Fruit fly (Drosophila melanogaster) whole organism, embryonic: ENCODE data around the gene Mtp.

Experiments
- CG11398 ChIP-seq: fragments of 200-800 bp; sonication (Bioruptor generic); optimal IDR thresholded peaks from 2 replicates; lab custom pipeline; 2016; ENCODE audit warnings: missing biosample characterization, missing genetic modification characterization
- CG14710 ChIP-seq: fragments of 200-800 bp; sonication (Bioruptor generic); optimal IDR thresholded peaks from 3 replicates; lab custom pipeline; 2019; ENCODE audit warnings: missing biosample characterization, mild to moderate bottlenecking, missing genetic modification characterization, moderate library complexity
- CG15479 ChIP-seq: fragments of 200-800 bp; sonication (Bioruptor generic); optimal IDR thresholded peaks from 3 replicates; lab custom pipeline; 2019; ENCODE audit warnings: missing biosample characterization, mild to moderate bottlenecking, missing genetic modification characterization, moderate library complexity
- CG15696 ChIP-seq: fragments of 200-800 bp; sonication (Bioruptor generic); optimal IDR thresholded peaks from 2 replicates; lab custom pipeline; 2019; ENCODE audit warnings: missing biosample characterization, mild to moderate bottlenecking, missing genetic modification characterization, moderate library complexity
- CG1603 ChIP-seq: fragments of 200-800 bp; sonication (Bioruptor generic); optimal IDR thresholded peaks from 2 replicates; lab custom pipeline; 2019; ENCODE audit warnings: missing biosample characterization, mild to moderate bottlenecking, missing genetic modification characterization, moderate library complexity
- CG18599 ChIP-seq: fragments of 200-800 bp; sonication (Bioruptor generic); optimal IDR thresholded peaks from 3 replicates; lab custom pipeline; 2017; ENCODE audit warnings: missing biosample characterization, missing genetic modification characterization, mild to moderate bottlenecking, moderate library complexity, missing genetic modification reagents
- CG2116 ChIP-seq: fragments of 200-800 bp; sonication (Bioruptor generic); optimal IDR thresholded peaks from 3 replicates; lab custom pipeline; 2018; ENCODE audit warnings: missing biosample characterization, mild to moderate bottlenecking, missing genetic modification characterization
- CG2199 ChIP-seq: fragments of 200-800 bp; sonication (Bioruptor generic); IDR thresholded peaks from 3 replicates; pipeline ENCODE4 v1.3.6; 2022; ENCODE audit warnings: missing biosample characterization, missing genetic modification characterization
- CG4360 ChIP-seq: fragments of 200-800 bp; sonication (Bioruptor generic); IDR thresholded peaks from 2 replicates; pipeline ENCODE4 v1.3.6; 2022; ENCODE audit warnings: missing biosample characterization, missing genetic modification characterization
- CG6683 ChIP-seq: fragments of 200-800 bp; sonication (Bioruptor generic); optimal IDR thresholded peaks from 2 replicates; lab custom pipeline; 2017; ENCODE audit warnings: missing biosample characterization, mild to moderate bottlenecking, missing genetic modification characterization, missing genetic modification reagents
- CG9727 ChIP-seq: fragments of 200-800 bp; sonication (Bioruptor generic); optimal IDR thresholded peaks from 3 replicates; lab custom pipeline; 2017; ENCODE audit warnings: missing biosample characterization, mild to moderate bottlenecking, missing genetic modification characterization
- E2f2 ChIP-seq: fragments of 200-800 bp; sonication (Bioruptor generic); IDR thresholded peaks from 2 replicates; pipeline ENCODE4 v1.3.6; 2022; ENCODE audit warnings: missing biosample characterization, missing genetic modification characterization
- HLH3B ChIP-seq: fragments of 200-800 bp; sonication (Bioruptor generic); IDR thresholded peaks from 2 replicates; pipeline ENCODE4 v1.3.6; 2022; ENCODE audit warnings: missing biosample characterization, missing genetic modification characterization
- HLH4C ChIP-seq: fragments of 200-800 bp; sonication (Bioruptor generic); IDR thresholded peaks from 3 replicates; pipeline ENCODE4 v1.3.6; 2022; ENCODE audit warnings: missing biosample characterization, missing genetic modification characterization; ENCODE audit not compliant: partially characterized antibody
- Hey ChIP-seq: fragments of 200-800 bp; sonication (Bioruptor generic); optimal IDR thresholded peaks from 3 replicates; lab custom pipeline; 2018; ENCODE audit warnings: missing biosample characterization, mild to moderate bottlenecking, missing genetic modification characterization
- HmgD ChIP-seq: fragments of 200-800 bp; sonication (Bioruptor generic); optimal IDR thresholded peaks from 3 replicates; lab custom pipeline; 2016; ENCODE audit warnings: missing biosample characterization, missing genetic modification characterization
- Med ChIP-seq: fragments of 200-800 bp; sonication (Bioruptor generic); peaks from one replicate; lab custom pipeline; 2016; ENCODE audit warnings: missing biosample characterization, missing genetic modification characterization, mild to moderate bottlenecking, inconsistent platforms, moderate library complexity
- Rx ChIP-seq: fragments of 200-800 bp; sonication (Bioruptor generic); IDR thresholded peaks from 2 replicates; pipeline ENCODE4 v1.3.6; 2022; ENCODE audit warnings: missing biosample characterization, missing genetic modification characterization
- Scr ChIP-seq: fragments of 200-800 bp; sonication (Bioruptor generic); IDR thresholded peaks from 2 replicates; pipeline ENCODE4 v1.3.6; 2022; ENCODE audit warnings: missing biosample characterization, missing genetic modification characterization; ENCODE audit not compliant: partially characterized antibody
- Side ChIP-seq: fragments of 200-800 bp; sonication (Bioruptor generic); optimal IDR thresholded peaks from 2 replicates; lab custom pipeline; 2016; ENCODE audit warnings: missing biosample characterization, missing genetic modification characterization
- Xrp1 ChIP-seq: fragments of 200-800 bp; sonication (Bioruptor generic); IDR thresholded peaks from 2 replicates; pipeline ENCODE4 v1.3.6; 2022; ENCODE audit warnings: missing biosample characterization, missing genetic modification characterization
- YL-1 ChIP-seq: fragments of 200-800 bp; sonication (Bioruptor generic); optimal IDR thresholded peaks from 3 replicates; lab custom pipeline; 2017; ENCODE audit warnings: missing biosample characterization, mild to moderate bottlenecking, missing genetic modification characterization
- ac ChIP-seq: fragments of 200-800 bp; sonication (Bioruptor generic); optimal IDR thresholded peaks from 3 replicates; lab custom pipeline; 2017; ENCODE audit warnings: missing biosample characterization, mild to moderate bottlenecking, missing genetic modification characterization
- az2 ChIP-seq: fragments of 200-800 bp; sonication (Bioruptor generic); optimal IDR thresholded peaks from 3 replicates; lab custom pipeline; 2016; ENCODE audit warnings: missing biosample characterization, missing genetic modification characterization
- dimm ChIP-seq: fragments of 200-800 bp; sonication (Bioruptor generic); IDR thresholded peaks from 2 replicates; pipeline ENCODE4 v1.3.6; 2022; ENCODE audit warnings: missing biosample characterization, missing genetic modification characterization
- dmrt11E ChIP-seq: fragments of 200-800 bp; sonication (Bioruptor generic); optimal IDR thresholded peaks from 3 replicates; lab custom pipeline; 2018; ENCODE audit warnings: missing biosample characterization, mild to moderate bottlenecking, missing genetic modification characterization, moderate library complexity
- fd102C ChIP-seq: fragments of 200-800 bp; sonication (Bioruptor generic); optimal IDR thresholded peaks from 2 replicates; lab custom pipeline; 2018; ENCODE audit warnings: missing biosample characterization, mild to moderate bottlenecking, missing genetic modification characterization, moderate library complexity
- gce ChIP-seq: fragments of 200-800 bp; sonication (Bioruptor generic); IDR thresholded peaks from 3 replicates; pipeline ENCODE4 v1.3.6; 2022; ENCODE audit warnings: missing biosample characterization, missing genetic modification characterization
- grn ChIP-seq: fragments of 200-800 bp; sonication (Bioruptor generic); optimal IDR thresholded peaks from 3 replicates; lab custom pipeline; 2017; ENCODE audit warnings: missing biosample characterization, missing genetic modification characterization
- hth ChIP-seq: fragments of >200 bp; optimal IDR thresholded peaks from 2 replicates; lab custom pipeline; 2017; ENCODE audit warnings: inconsistent platforms
- kni ChIP-seq: fragments of 200-800 bp; sonication (Bioruptor generic); optimal IDR thresholded peaks from 3 replicates; lab custom pipeline; 2017; ENCODE audit warnings: mild to moderate bottlenecking, missing biosample characterization, missing genetic modification reagents, missing genetic modification characterization
- knrl ChIP-seq: fragments of 200-800 bp; sonication (Bioruptor generic); IDR thresholded peaks from 3 replicates; pipeline ENCODE4 v1.3.6; 2022; ENCODE audit warnings: missing biosample characterization, missing genetic modification characterization; ENCODE audit not compliant: partially characterized antibody
- nom ChIP-seq: fragments of 200-800 bp; sonication (Bioruptor generic); optimal IDR thresholded peaks from 2 replicates; lab custom pipeline; 2017; ENCODE audit warnings: missing biosample characterization, missing genetic modification characterization, mild to moderate bottlenecking, moderate library complexity, missing genetic modification reagents
- oc ChIP-seq: fragments of 200-800 bp; sonication (Bioruptor generic); optimal IDR thresholded peaks from 2 replicates; lab custom pipeline; 2018; ENCODE audit warnings: missing biosample characterization, mild to moderate bottlenecking, missing genetic modification characterization, moderate library complexity
- ro ChIP-seq: fragments of 200-800 bp; sonication (Bioruptor generic); IDR thresholded peaks from 2 replicates; pipeline ENCODE4 v1.3.6; 2022; ENCODE audit warnings: missing biosample characterization, missing genetic modification characterization
- tll ChIP-seq, 2 experiments: fragments of 200-800 bp in 1 of 2; fragments of >200 bp in 1 of 2; sonication (Bioruptor generic) in 1 of 2; optimal IDR thresholded peaks; 2 replicates each; lab custom pipeline; 2017 to 2019; ENCODE audit warnings: missing biosample characterization in 2 of 2, missing genetic modification characterization in 2 of 2, mild to moderate bottlenecking in 1 of 2, moderate library complexity in 1 of 2
- twi ChIP-seq: fragments of 200-800 bp; optimal IDR thresholded peaks from 2 replicates; lab custom pipeline; 2019; ENCODE audit warnings: missing biosample characterization, mild to moderate bottlenecking, missing genetic modification characterization, moderate library complexity
- wdn ChIP-seq: fragments of 200-800 bp; sonication (Bioruptor generic); IDR thresholded peaks from 2 replicates; pipeline ENCODE4 v1.3.6; 2022; ENCODE audit warnings: missing biosample characterization, missing genetic modification characterization
- zen ChIP-seq: fragments of 200-800 bp; sonication (Bioruptor generic); optimal IDR thresholded peaks from 3 replicates; lab custom pipeline; 2018; ENCODE audit warnings: missing biosample characterization, mild to moderate bottlenecking, missing genetic modification characterization, moderate library complexity
- zfh2 ChIP-seq: fragments of 200-800 bp; sonication (Bioruptor generic); optimal IDR thresholded peaks from 2 replicates; lab custom pipeline; 2016; ENCODE audit warnings: missing biosample characterization, missing genetic modification characterization

Mtp gene

dm6 chr2L:20968727-20969126, 46.1 kb upstream of the Mtp start:
- no peak for TF ChIP-seq Hey (tag; lab: Kevin White, UChicago)
- TF ChIP-seq CG18599: peak; percentile 31
- no peak for TF ChIP-seq HmgD (GFP tag; lab: Kevin White, UChicago)
- peak; percentile 7 for TF ChIP-seq ac
- peak; percentile 39 for TF ChIP-seq CG15696 (tag; lab: Kevin White, UChicago)
- peak; percentile 7 for TF ChIP-seq CG9727 (GFP tag; lab: Kevin White, UChicago)
- peak; percentile 12 for TF ChIP-seq CG1603 (tag; lab: Kevin White, UChicago)
- peak; percentile 11 for TF ChIP-seq dmrt11E (tag; lab: Kevin White, UChicago)
- peak in 1 of 2 experiments; percentile 27 for TF ChIP-seq tll (GFP tag; optimal IDR thresholded peaks at IDR 0.05; lab: Kevin White, UChicago)
- no peak for TF ChIP-seq zfh2
- TF ChIP-seq HLH4C (GFP tag; lab: Robert Waterston, UW): no peak
- peak; percentile 31; the same call in 1 of the 2 replicates for TF ChIP-seq Xrp1 (GFP tag; lab: Robert Waterston, UW)
- TF ChIP-seq Scr: 0 out of 2 replicates have a peak, but pooled peaks have one; percentile 10
- TF ChIP-seq wdn (GFP tag; lab: Robert Waterston, UW): no peak
- peak; percentile 26 for TF ChIP-seq CG14710 (tag; lab: Kevin White, UChicago)
- TF ChIP-seq YL-1: no peak
- peak; percentile 58 for TF ChIP-seq Med (GFP tag; lab: Kevin White, UChicago)
- no peak for TF ChIP-seq az2 (GFP tag; lab: Kevin White, UChicago)
- no peak for TF ChIP-seq ro
- TF ChIP-seq CG4360 (GFP tag; lab: Robert Waterston, UW): 0 out of 2 replicates have a peak, but pooled peaks have one; percentile 34
- TF ChIP-seq twi (tag; lab: Kevin White, UChicago): peak; percentile 81
- no peak for TF ChIP-seq CG11398 (GFP tag; lab: Kevin White, UChicago)
- TF ChIP-seq CG15479 (GFP tag; lab: Kevin White, UChicago): peak; percentile 8
- TF ChIP-seq fd102C (GFP tag; lab: Kevin White, UChicago): peak; percentile 4
- TF ChIP-seq zen: peak; percentile 0
- TF ChIP-seq CG2116 (GFP tag; lab: Kevin White, UChicago): peak; percentile 0

- TF ChIP-seq oc (tag; lab: Kevin White, UChicago) (peak; percentile 34), nom (peak; percentile 14), Rx (GFP tag; lab: Robert Waterston, UW) (no peak), gce (GFP tag; lab: Robert Waterston, UW) (no peak), knrl (GFP tag; lab: Robert Waterston, UW) (no peak), CG2199 (0 out of 3 replicates have a peak, but pooled peaks have one; percentile 22), grn (GFP tag; lab: Kevin White, UChicago) (peak; percentile 87), dimm (no peak), E2f2 (no peak), hth (lab: Kevin White, UChicago) (no peak), Side (GFP tag; lab: Kevin White, UChicago) (no peak), kni (GFP tag; lab: Kevin White, UChicago) (peak; percentile 22), CG6683 (no peak), HLH3B (GFP tag; lab: Robert Waterston, UW) (no peak)
These were observed 42.3 kb upstream of the Mtp start for dm6 chr2L:20965001-20965400.
